Worm (Caenorhabditis elegans) whole organism, L4/young adult: Measurements from ENCODE around the gene F26F2.8.

Experiments
- W03F9.2 ChIP-seq: fragments of 150-350 bp; optimal IDR thresholded peaks from 2 replicates; lab custom pipeline; 2014; ENCODE audit warnings: missing biosample characterization, missing genetic modification characterization
- dao-5 ChIP-seq: sonication (generic microtip); optimal IDR thresholded peaks from 2 replicates; lab custom pipeline; 2016; ENCODE audit warnings: missing genotype, missing genetic modification characterization, moderate library complexity, missing compliant biosample characterization
- him-1 ChIP-seq: sonication (generic microtip); optimal IDR thresholded peaks from 2 replicates; lab custom pipeline; 2016; ENCODE audit warnings: missing genotype, missing genetic modification reagents, missing genetic modification characterization, missing compliant biosample characterization

ce11 chrV:20603014-20603413 lies 23.7 kb downstream of the F26F2.8 start, which contains the start of gene ttr-11:
- TF ChIP-seq dao-5 (no peak), him-1 (tag; lab: Kevin White, UChicago) (no peak), W03F9.2 (tag; lab: Kevin White, UChicago) (no peak)
